Fruit fly (Drosophila melanogaster) whole organism, embryonic: ENCODE measurements around the gene CG33947.

ENCODE experiments used
- CG10209 ChIP-seq: fragments of 200-800 bp; sonication (Bioruptor generic); optimal IDR thresholded peaks from 3 replicates; lab custom pipeline; 2017; ENCODE audit warnings: missing biosample characterization, mild to moderate bottlenecking, missing genetic modification characterization, missing genetic modification reagents
- CG10462 ChIP-seq: fragments of 200-800 bp; sonication (Bioruptor generic); optimal IDR thresholded peaks from 2 replicates; lab custom pipeline; 2016; ENCODE audit warnings: missing biosample characterization, missing genetic modification characterization
- CG12155 ChIP-seq: fragments of 200-800 bp; sonication (Bioruptor generic); optimal IDR thresholded peaks from 3 replicates; lab custom pipeline; 2016; ENCODE audit warnings: missing biosample characterization, missing genetic modification characterization
- CG12659 ChIP-seq: fragments of 200-800 bp; sonication (Bioruptor generic); optimal IDR thresholded peaks from 3 replicates; lab custom pipeline; 2017; ENCODE audit warnings: mild to moderate bottlenecking, missing biosample characterization, missing genetic modification reagents, missing genetic modification characterization
- CG12744 ChIP-seq: fragments of 200-800 bp; sonication (Bioruptor generic); optimal IDR thresholded peaks from 2 replicates; lab custom pipeline; 2016; ENCODE audit warnings: missing biosample characterization, missing genetic modification characterization
- CG12769 ChIP-seq: fragments of 200-800 bp; sonication (Bioruptor generic); optimal IDR thresholded peaks from 2 replicates; lab custom pipeline; 2019; ENCODE audit warnings: missing biosample characterization, mild to moderate bottlenecking, missing genetic modification characterization, moderate library complexity
- CG12942 ChIP-seq: fragments of 200-800 bp; sonication (Bioruptor generic); optimal IDR thresholded peaks from 3 replicates; lab custom pipeline; 2016; ENCODE audit warnings: missing biosample characterization, missing genetic modification characterization
- CG13624 ChIP-seq: fragments of 200-800 bp; sonication (Bioruptor generic); optimal IDR thresholded peaks from 2 replicates; lab custom pipeline; 2016; ENCODE audit warnings: missing biosample characterization, missing genetic modification characterization
- CG14710 ChIP-seq: fragments of 200-800 bp; sonication (Bioruptor generic); optimal IDR thresholded peaks from 3 replicates; lab custom pipeline; 2019; ENCODE audit warnings: missing biosample characterization, mild to moderate bottlenecking, missing genetic modification characterization, moderate library complexity
- CG14860 ChIP-seq: fragments of 200-800 bp; sonication (Bioruptor generic); IDR thresholded peaks from 3 replicates; pipeline ENCODE4 v1.3.6; 2022; ENCODE audit warnings: missing biosample characterization, missing genetic modification characterization; ENCODE audit not compliant: partially characterized antibody
- CG2678 ChIP-seq: fragments of 200-800 bp; sonication (Bioruptor generic); optimal IDR thresholded peaks from 3 replicates; lab custom pipeline; 2019; ENCODE audit warnings: missing biosample characterization, mild to moderate bottlenecking, missing genetic modification characterization, moderate library complexity
- CG2889 ChIP-seq: fragments of 200-800 bp; sonication (Bioruptor generic); IDR thresholded peaks from 3 replicates; pipeline ENCODE4 v1.3.6; 2022; ENCODE audit warnings: missing biosample characterization, missing genetic modification characterization
- CG4820 ChIP-seq: fragments of 200-800 bp; sonication (Bioruptor generic); optimal IDR thresholded peaks from 3 replicates; lab custom pipeline; 2016; ENCODE audit warnings: missing biosample characterization, missing genetic modification characterization
- CG6254 ChIP-seq: fragments of 200-800 bp; sonication (Bioruptor generic); optimal IDR thresholded peaks from 3 replicates; lab custom pipeline; 2017; ENCODE audit warnings: mild to moderate bottlenecking, missing biosample characterization, missing genetic modification reagents, missing genetic modification characterization
- CG8765 ChIP-seq: fragments of 200-800 bp; sonication (Bioruptor generic); IDR thresholded peaks from 2 replicates; pipeline ENCODE4 v1.3.6; 2022; ENCODE audit warnings: missing biosample characterization, missing genetic modification characterization
- CG8944 ChIP-seq: fragments of 200-800 bp; sonication (Bioruptor generic); optimal IDR thresholded peaks from 3 replicates; lab custom pipeline; 2016; ENCODE audit warnings: missing biosample characterization, missing genetic modification characterization
- CrebB ChIP-seq: fragments of 200-800 bp; sonication (Bioruptor generic); optimal IDR thresholded peaks from 3 replicates; lab custom pipeline; 2018; ENCODE audit warnings: missing biosample characterization, mild to moderate bottlenecking, missing genetic modification characterization
- D19B ChIP-seq: fragments of 200-800 bp; sonication (Bioruptor generic); optimal IDR thresholded peaks from 2 replicates; lab custom pipeline; 2017; ENCODE audit warnings: missing biosample characterization, mild to moderate bottlenecking, missing genetic modification characterization
- Deaf1 ChIP-seq: fragments of 200-800 bp; optimal IDR thresholded peaks from 3 replicates; lab custom pipeline; 2019; ENCODE audit warnings: missing biosample characterization, mild to moderate bottlenecking, missing genetic modification characterization, moderate library complexity
- Dek ChIP-seq: fragments of 200-800 bp; sonication (Bioruptor generic); optimal IDR thresholded peaks from 3 replicates; lab custom pipeline; 2019; ENCODE audit warnings: missing biosample characterization, mild to moderate bottlenecking, missing genetic modification characterization, moderate library complexity
- Fer3 ChIP-seq: fragments of 200-800 bp; sonication (Bioruptor generic); optimal IDR thresholded peaks from 2 replicates; lab custom pipeline; 2018; ENCODE audit warnings: missing biosample characterization, mild to moderate bottlenecking, missing genetic modification characterization, moderate library complexity
- HmgZ ChIP-seq: fragments of 200-800 bp; sonication (Bioruptor generic); optimal IDR thresholded peaks from 2 replicates; lab custom pipeline; 2018; ENCODE audit warnings: missing biosample characterization, mild to moderate bottlenecking, missing genetic modification characterization
- Hsf ChIP-seq: fragments of 200-800 bp; sonication (Bioruptor generic); optimal IDR thresholded peaks from 3 replicates; lab custom pipeline; 2016; ENCODE audit warnings: missing biosample characterization, missing genetic modification characterization
- Ptx1 ChIP-seq: fragments of 200-800 bp; sonication (Bioruptor generic); IDR thresholded peaks from 2 replicates; pipeline ENCODE4 v1.3.6; 2022; ENCODE audit warnings: missing biosample characterization, missing genetic modification characterization
- Sox102F ChIP-seq: fragments of 200-800 bp; sonication (Bioruptor generic); optimal IDR thresholded peaks from 2 replicates; lab custom pipeline; 2018; ENCODE audit warnings: missing biosample characterization, mild to moderate bottlenecking, missing genetic modification characterization, moderate library complexity
- Vsx1 ChIP-seq: fragments of 200-800 bp; sonication (Bioruptor generic); optimal IDR thresholded peaks from 2 replicates; lab custom pipeline; 2017; ENCODE audit warnings: missing biosample characterization, mild to moderate bottlenecking, missing genetic modification characterization, missing genetic modification reagents
- ap ChIP-seq: fragments of 200-800 bp; sonication (Bioruptor generic); IDR thresholded peaks from 2 replicates; pipeline ENCODE4 v1.3.6; 2022; ENCODE audit warnings: missing biosample characterization, missing genetic modification characterization
- ara ChIP-seq: fragments of 200-800 bp; sonication (Bioruptor generic); IDR thresholded peaks from 2 replicates; pipeline ENCODE4 v1.3.6; 2022; ENCODE audit warnings: missing biosample characterization, missing genetic modification characterization
- bcd ChIP-seq: fragments of 200-800 bp; sonication (Bioruptor generic); optimal IDR thresholded peaks from 2 replicates; lab custom pipeline; 2017; ENCODE audit warnings: missing biosample characterization, mild to moderate bottlenecking, missing genetic modification characterization
- chif ChIP-seq, 2 experiments: fragments of 200-800 bp; sonication (Bioruptor generic); optimal IDR thresholded peaks; 3 replicates each; lab custom pipeline; 2016; ENCODE audit warnings: missing biosample characterization in 2 of 2, missing genetic modification characterization in 2 of 2
- crc ChIP-seq: fragments of 200-800 bp; sonication (Bioruptor generic); optimal IDR thresholded peaks from 2 replicates; lab custom pipeline; 2016; ENCODE audit warnings: missing biosample characterization, missing genetic modification characterization
- dmrt11E ChIP-seq: fragments of 200-800 bp; sonication (Bioruptor generic); optimal IDR thresholded peaks from 3 replicates; lab custom pipeline; 2018; ENCODE audit warnings: missing biosample characterization, mild to moderate bottlenecking, missing genetic modification characterization, moderate library complexity
- dysf ChIP-seq: fragments of 200-800 bp; sonication (Bioruptor generic); IDR thresholded peaks from 3 replicates; pipeline ENCODE4 v1.3.6; 2022; ENCODE audit warnings: missing biosample characterization, missing genetic modification characterization
- ewg ChIP-seq: fragments of 200-800 bp; sonication (Bioruptor generic); optimal IDR thresholded peaks from 3 replicates; lab custom pipeline; 2017; ENCODE audit warnings: mild to moderate bottlenecking, missing biosample characterization, missing genetic modification reagents, missing genetic modification characterization
- exex ChIP-seq: fragments of 200-800 bp; sonication (Bioruptor generic); optimal IDR thresholded peaks from 4 replicates; lab custom pipeline; 2018; ENCODE audit warnings: missing biosample characterization, mild to moderate bottlenecking, missing genetic modification characterization, moderate library complexity
- gsb-n ChIP-seq: fragments of 200-800 bp; sonication (Bioruptor generic); optimal IDR thresholded peaks from 3 replicates; lab custom pipeline; 2018; ENCODE audit warnings: missing biosample characterization, mild to moderate bottlenecking, missing genetic modification characterization
- ind ChIP-seq: fragments of 200-800 bp; sonication (Bioruptor generic); optimal IDR thresholded peaks from 3 replicates; lab custom pipeline; 2016; ENCODE audit warnings: missing biosample characterization, missing genetic modification characterization
- knrl ChIP-seq: fragments of 200-800 bp; sonication (Bioruptor generic); IDR thresholded peaks from 3 replicates; pipeline ENCODE4 v1.3.6; 2022; ENCODE audit warnings: missing biosample characterization, missing genetic modification characterization; ENCODE audit not compliant: partially characterized antibody
- p53 ChIP-seq: fragments of 200-800 bp; sonication (Bioruptor generic); optimal IDR thresholded peaks from 2 replicates; lab custom pipeline; 2016; ENCODE audit warnings: missing biosample characterization, missing genetic modification characterization
- pan ChIP-seq, 4 experiments: fragments of >200 bp in 3 of 4; fragments of 200-800 bp in 1 of 4; sonication (Bioruptor generic) in 1 of 4; optimal IDR thresholded peaks in 3 of 4; IDR thresholded peaks in 1 of 4; 2 replicates each; pipeline versions ENCODE4 v1.3.6 to Lab custom; 2017 to 2022; ENCODE audit warnings: missing biosample characterization in 2 of 4, missing genetic modification characterization in 2 of 4, mixed read lengths in 1 of 4
- pfk ChIP-seq: fragments of 200-800 bp; sonication (Bioruptor generic); optimal IDR thresholded peaks from 2 replicates; lab custom pipeline; 2018; ENCODE audit warnings: missing biosample characterization, mild to moderate bottlenecking, missing genetic modification characterization, moderate library complexity
- prd ChIP-seq, 3 experiments: fragments of >200 bp in 2 of 3; fragments of 200-800 bp in 1 of 3; sonication (Bioruptor generic) in 1 of 3; optimal IDR thresholded peaks in 2 of 3; IDR thresholded peaks in 1 of 3; 2 replicates in 2 of 3; 3 replicates in 1 of 3; pipeline versions ENCODE4 v1.3.6 to Lab custom; 2017 to 2022; ENCODE audit warnings: missing biosample characterization in 1 of 3, missing genetic modification characterization in 1 of 3
- row ChIP-seq: fragments of 200-800 bp; sonication (Bioruptor generic); IDR thresholded peaks from 3 replicates; pipeline ENCODE4 v1.3.6; 2022; ENCODE audit warnings: missing biosample characterization, missing genetic modification characterization
- sisA ChIP-seq: fragments of 200-800 bp; sonication (Bioruptor generic); IDR thresholded peaks from 2 replicates; pipeline ENCODE4 v1.3.6; 2022; ENCODE audit warnings: missing biosample characterization, missing genetic modification characterization
- tgo ChIP-seq: fragments of 200-800 bp; sonication (Bioruptor generic); IDR thresholded peaks from 3 replicates; pipeline ENCODE4 v1.3.6; 2022; ENCODE audit warnings: missing biosample characterization, missing genetic modification characterization
- tx ChIP-seq: fragments of 200-800 bp; sonication (Bioruptor generic); optimal IDR thresholded peaks from 2 replicates; lab custom pipeline; 2016; ENCODE audit warnings: missing biosample characterization, missing genetic modification characterization

Gene CG33947

DNA sequence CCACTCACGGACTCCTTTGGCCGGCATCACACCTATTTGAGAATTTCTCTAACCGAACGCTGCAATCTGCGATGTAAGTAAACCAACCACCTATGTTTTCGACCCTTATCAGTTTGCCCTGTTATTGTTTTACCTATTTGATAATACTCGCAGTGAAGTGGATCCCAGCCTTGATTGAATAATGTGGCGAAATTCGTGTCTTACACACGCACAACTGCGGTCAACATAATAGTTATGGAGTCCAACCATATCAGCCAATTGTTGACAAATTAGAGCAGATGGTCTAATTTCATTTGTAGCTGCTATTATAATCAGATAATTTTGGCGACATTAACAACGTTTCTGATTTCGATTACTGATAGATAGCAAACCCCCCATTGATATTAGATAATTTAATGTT, 25.2 kb upstream of the CG33947 start (continued):
- no peak for TF ChIP-seq gsb-n (tag; lab: Kevin White, UChicago)
- TF ChIP-seq CG4820 (GFP tag; lab: Kevin White, UChicago): no peak
- peak; percentile 79 for TF ChIP-seq exex (tag; lab: Kevin White, UChicago)
- no peak for TF ChIP-seq CG8944 (GFP tag; lab: Kevin White, UChicago)
- TF ChIP-seq CG13624 (GFP tag; lab: Kevin White, UChicago): no peak

DNA sequence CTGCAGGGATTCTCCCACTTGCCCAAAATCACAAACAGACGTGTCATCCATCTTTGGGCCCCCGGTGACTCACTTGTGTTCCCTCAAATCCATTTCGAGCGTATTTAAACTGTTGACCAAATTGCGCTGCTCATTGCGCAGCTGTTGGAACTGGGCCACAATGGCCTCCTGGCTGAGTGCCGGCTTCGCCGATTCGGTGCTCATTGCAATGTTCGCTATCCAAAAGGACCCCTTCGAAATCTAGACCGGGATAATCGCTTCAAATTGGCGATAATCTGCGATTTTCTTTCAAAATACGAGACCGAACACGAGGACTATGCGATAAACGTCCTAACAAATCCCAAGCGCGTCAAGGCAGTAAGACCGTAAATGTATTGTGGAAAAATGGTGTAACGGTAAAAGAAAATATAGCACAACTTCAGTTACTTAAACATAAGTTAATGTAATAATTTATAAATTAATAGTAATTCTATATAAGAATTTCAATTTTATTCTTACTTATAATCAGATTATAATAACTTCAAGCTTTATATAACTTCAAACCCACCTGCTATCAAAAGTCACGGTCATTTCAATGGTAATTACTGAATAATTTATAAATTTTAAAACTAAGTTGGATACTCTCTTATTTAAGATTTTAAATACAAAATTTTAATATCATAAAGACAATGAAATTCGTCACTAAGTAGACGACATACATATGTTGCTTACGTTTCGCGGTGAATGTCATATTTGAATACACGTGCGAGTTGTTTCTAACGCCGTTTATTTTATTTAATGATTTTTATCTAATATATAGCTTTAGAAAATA, 22.0 kb upstream of the CG33947 start, which contains the start of the genes Pfdn2 and Noc1:
Gene Pfdn2, minus strand, starts transcription at position 346 of the 811 bp plus-strand sequence.
Gene Noc1, plus strand, starts transcription at position 727 of the 811 bp plus-strand sequence.
- peak; percentile 56 for TF ChIP-seq CG12942 (GFP tag; lab: Kevin White, UChicago)
- TF ChIP-seq CG2889 (GFP tag; lab: Robert Waterston, UW): no peak
- no peak for TF ChIP-seq knrl (GFP tag; lab: Robert Waterston, UW)
- peak; percentile 54 for TF ChIP-seq Hsf (GFP tag; lab: Kevin White, UChicago)
- TF ChIP-seq chif (GFP tag; optimal IDR thresholded peaks at IDR 0.05; lab: Kevin White, UChicago): no peak
- no peak for TF ChIP-seq prd (optimal IDR thresholded peaks at IDR 0.05; lab: Kevin White, UChicago)
- TF ChIP-seq prd (GFP tag; IDR thresholded peaks at IDR 0.05; lab: Robert Waterston, UW): peak; percentile 67
- peak; percentile 20 for TF ChIP-seq Fer3 (tag; lab: Kevin White, UChicago)
- peak; percentile 73 for TF ChIP-seq CG14710 (tag; lab: Kevin White, UChicago)
- TF ChIP-seq CG10462 (GFP tag; lab: Kevin White, UChicago): peak; percentile 31
- no peak for TF ChIP-seq CrebB
- TF ChIP-seq CG12659: peak; percentile 74
- TF ChIP-seq Dek (tag; lab: Kevin White, UChicago): no peak
- TF ChIP-seq CG12769: no peak
- no peak for TF ChIP-seq CG14860
- peak; percentile 9; the same call in 1 of the 2 replicates for TF ChIP-seq ara
- TF ChIP-seq tgo: peak; percentile 41; the same call in 2 of the 3 replicates
- TF ChIP-seq dysf (GFP tag; lab: Robert Waterston, UW): peak; percentile 60; the same call in 2 of the 3 replicates
- peak; percentile 62 for TF ChIP-seq ind (GFP tag; lab: Kevin White, UChicago)
- TF ChIP-seq row (GFP tag; lab: Robert Waterston, UW): peak; percentile 87
- no peak for TF ChIP-seq CG6254
- peak; percentile 36 for TF ChIP-seq HmgZ
- TF ChIP-seq Sox102F: peak; percentile 76
- no peak for TF ChIP-seq p53 (GFP tag; lab: Kevin White, UChicago)
- TF ChIP-seq Deaf1: no peak
- no peak for TF ChIP-seq ap (GFP tag; lab: Robert Waterston, UW)
- TF ChIP-seq CG2678: no peak
- peak; percentile 59 for TF ChIP-seq sisA
- peak; percentile 57; the same call in 1 of the 2 replicates for TF ChIP-seq Ptx1 (GFP tag; lab: Robert Waterston, UW)
- no peak for TF ChIP-seq CG12744 (GFP tag; lab: Kevin White, UChicago)
- TF ChIP-seq pfk (GFP tag; lab: Kevin White, UChicago): no peak
- TF ChIP-seq bcd (GFP tag; lab: Kevin White, UChicago): no peak
- TF ChIP-seq pan (optimal IDR thresholded peaks at IDR 0.05; lab: Kevin White, UChicago): no peak
- TF ChIP-seq pan (GFP tag; optimal IDR thresholded peaks at IDR 0.05 in 1 of 2, IDR thresholded peaks at IDR 0.05 in 1 of 2): peak in 1 of 2 experiments; percentile 61
- TF ChIP-seq D19B (GFP tag; lab: Kevin White, UChicago): peak; percentile 36
- TF ChIP-seq CG12155 (GFP tag; lab: Kevin White, UChicago): peak; percentile 54
- no peak for TF ChIP-seq crc (GFP tag; lab: Kevin White, UChicago)
- TF ChIP-seq CG8765 (GFP tag; lab: Robert Waterston, UW): no peak
- TF ChIP-seq tx (GFP tag; lab: Kevin White, UChicago): no peak
- no peak for TF ChIP-seq Vsx1
- TF ChIP-seq ewg (GFP tag; lab: Kevin White, UChicago): peak; percentile 53
- TF ChIP-seq dmrt11E (tag; lab: Kevin White, UChicago): peak; percentile 68
- TF ChIP-seq CG10209 (GFP tag; lab: Kevin White, UChicago): peak; percentile 50
